Worm (Caenorhabditis elegans): ENCODE data around the gene shc-2.

Gene shc-2

ce11 chrII:4955353-4955752 is 13.6 kb upstream of the shc-2 start, which contains the start of gene pbs-3 (continued):
- TF ChIP-seq ekl-4 (GFP tag; IDR thresholded peaks at IDR 0.05) (no peak), sdz-38 (tag; optimal IDR thresholded peaks at IDR 0.05) (no peak), F39B2.1 (GFP tag; IDR thresholded peaks at IDR 0.05) (no peak), egrh-3 (GFP tag; IDR thresholded peaks at IDR 0.05) (no peak), ztf-26 (tag; optimal IDR thresholded peaks at IDR 0.05) (no peak), B0019.2 (GFP tag; conservative IDR thresholded peaks at IDR 0.05) (no peak), K11D2.4 (GFP tag; IDR thresholded peaks at IDR 0.05) (no peak), Y53F4B.3 (GFP tag; IDR thresholded peaks at IDR 0.05) (no peak), nhr-120 (GFP tag; IDR thresholded peaks at IDR 0.05) (no peak), B0261.1 (tag; optimal IDR thresholded peaks at IDR 0.05) (no peak), Y53G8AR.9 (GFP tag; conservative IDR thresholded peaks at IDR 0.05) (peak; percentile 31; the same call in 1 of the 2 replicates), K12H6.12 (tag; optimal IDR thresholded peaks at IDR 0.05) (peak; percentile 19), ztf-28 (GFP tag; IDR thresholded peaks at IDR 0.05) (no peak), F22D6.2 (tag; optimal IDR thresholded peaks at IDR 0.05) (no peak), nhr-90 (tag; optimal IDR thresholded peaks at IDR 0.05) (no peak), Y67H2A.10 (GFP tag; conservative IDR thresholded peaks at IDR 0.05) (no peak), efl-1 (GFP tag; optimal IDR thresholded peaks at IDR 0.05) (no peak), rpc-1 (optimal IDR thresholded peaks at IDR 0.05) (peak; percentile 1), rpc-1 (tag; optimal IDR thresholded peaks at IDR 0.05) (no peak), F52B5.7 (tag; optimal IDR thresholded peaks at IDR 0.05) (no peak), hmg-1.2 (GFP tag; IDR thresholded peaks at IDR 0.05) (peak; percentile 5; the same call in 1 of the 2 replicates), fkh-3 (tag; optimal IDR thresholded peaks at IDR 0.05) (no peak), athp-1 (tag; optimal IDR thresholded peaks at IDR 0.05) (no peak), C06A6.2 (GFP tag; conservative IDR thresholded peaks at IDR 0.05) (no peak), mcd-1 (GFP tag; IDR thresholded peaks at IDR 0.05) (peak; percentile 64), him-1 (tag; optimal IDR thresholded peaks at IDR 0.05) (no peak), nfya-1 (tag; optimal IDR thresholded peaks at IDR 0.05; ENCODE audit: borderline replicate concordance, insufficient read depth) (no peak), sptf-2 (GFP tag; optimal IDR thresholded peaks at IDR 0.05) (no peak), F23B12.7 (tag; optimal IDR thresholded peaks at IDR 0.05; ENCODE audit: insufficient read depth) (peak; percentile 85), rec-8 (tag; optimal IDR thresholded peaks at IDR 0.05) (no peak), F55B11.4 (tag; optimal IDR thresholded peaks at IDR 0.05; ENCODE audit: borderline replicate concordance, insufficient read depth) (no peak), die-1 (tag; optimal IDR thresholded peaks at IDR 0.05) (no peak), snpc-4 (GFP tag; optimal IDR thresholded peaks at IDR 0.05) (no peak), snpc-4 (tag; optimal IDR thresholded peaks at IDR 0.05) (peak in 1 of 4 experiments; percentile 16), lin-35 (GFP tag; optimal IDR thresholded peaks at IDR 0.05) (peak in 1 of 3 experiments; percentile 27), ZK185.1 (tag; optimal IDR thresholded peaks at IDR 0.05; ENCODE audit: poor library complexity, severe bottlenecking) (no peak), tlf-1 (GFP tag; optimal IDR thresholded peaks at IDR 0.05) (no peak), pha-4 (tag; optimal IDR thresholded peaks at IDR 0.05) (peak; percentile 13), attf-3 (GFP tag; conservative IDR thresholded peaks at IDR 0.05) (0 out of 2 replicates have a peak, but pooled peaks have one; percentile 47), nhr-80 (tag; optimal IDR thresholded peaks at IDR 0.05) (peak; percentile 44), tbx-9 (tag; optimal IDR thresholded peaks at IDR 0.05; ENCODE audit: borderline replicate concordance) (no peak), dpff-1 (tag; optimal IDR thresholded peaks at IDR 0.05) (no peak), atf-7 (tag; optimal IDR thresholded peaks at IDR 0.05) (no peak), B0035.1 (tag; optimal IDR thresholded peaks at IDR 0.05) (no peak), ceh-27 (GFP tag; optimal IDR thresholded peaks at IDR 0.05) (peak; percentile 25), zfh-2 (GFP tag; conservative IDR thresholded peaks at IDR 0.05) (no peak), unc-130 (GFP tag; optimal IDR thresholded peaks at IDR 0.05) (peak; percentile 9), lag-1 (GFP tag; IDR thresholded peaks at IDR 0.05) (no peak), Y56A3A.18 (GFP tag; IDR thresholded peaks at IDR 0.05) (no peak), ztf-25 (GFP tag; IDR thresholded peaks at IDR 0.05) (no peak)
